4 worm cellular contexts compared by ENCODE assay signal in the genomic region with DNA sequence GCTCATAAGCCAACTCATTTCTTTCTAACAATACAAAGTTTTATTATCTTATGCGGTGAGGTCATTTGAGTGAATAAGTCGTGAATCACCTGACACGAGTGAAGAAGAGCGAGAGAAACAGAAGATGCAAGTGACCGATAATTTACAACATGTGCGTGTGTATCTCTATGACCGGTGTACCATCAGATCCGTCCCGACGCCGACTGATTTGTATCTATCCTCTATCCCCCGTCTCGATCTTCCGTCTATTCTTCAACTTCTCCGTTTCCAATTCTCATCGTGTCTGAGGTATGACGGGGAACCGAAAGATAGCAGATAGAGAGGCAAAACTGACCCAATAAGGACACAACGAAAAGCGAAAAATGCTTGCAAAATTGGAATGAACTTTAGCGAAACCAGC.
TF ChIP-seq lines count a peak whose summit lies in the region.

A gene (plus strand): TSS at position 162 of the 400 bp plus-strand sequence.

TF ChIP-seq in whole organism, L1 larva, 84 proteins besides CTCF, POLR2A, EP300 and RAD21 (continued from another document):
- TF ChIP-seq blmp-1 (tag; optimal IDR thresholded peaks at IDR 0.05; lab: Kevin White, UChicago), result peak; percentile 88
- TF ChIP-seq swsn-7 (tag; optimal IDR thresholded peaks at IDR 0.05; lab: Kevin White, UChicago), result peak; percentile 16
- no peak for TF ChIP-seq tbx-2 (tag; optimal IDR thresholded peaks at IDR 0.05; lab: Kevin White, UChicago)
- TF ChIP-seq C16A3.4 (tag; optimal IDR thresholded peaks at IDR 0.05; lab: Kevin White, UChicago), result peak; percentile 8

TF ChIP-seq in whole organism, L2 larva, 48 proteins besides CTCF, POLR2A, EP300 and RAD21 (continued from another document):
- TF ChIP-seq R02D3.7 (tag; optimal IDR thresholded peaks at IDR 0.05; lab: Kevin White, UChicago), result no peak
- TF ChIP-seq nhr-237 (tag; optimal IDR thresholded peaks at IDR 0.05; lab: Kevin White, UChicago), result no peak
- TF ChIP-seq mbf-1 (tag; optimal IDR thresholded peaks at IDR 0.05; lab: Kevin White, UChicago), result no peak
- TF ChIP-seq sem-4 (tag; optimal IDR thresholded peaks at IDR 0.05; lab: Kevin White, UChicago), result peak; percentile 62
- TF ChIP-seq sma-9 (GFP tag; optimal IDR thresholded peaks at IDR 0.05; lab: Kevin White, UChicago), result peak; percentile 73
- no peak for TF ChIP-seq sma-9 (tag; optimal IDR thresholded peaks at IDR 0.05; lab: Kevin White, UChicago)
- no peak for TF ChIP-seq lin-11 (tag; optimal IDR thresholded peaks at IDR 0.05; lab: Kevin White, UChicago)
- peak; percentile 84 for TF ChIP-seq nhr-25 (tag; optimal IDR thresholded peaks at IDR 0.05; lab: Kevin White, UChicago)
- no peak for TF ChIP-seq mab-5 (tag; optimal IDR thresholded peaks at IDR 0.05; lab: Kevin White, UChicago)
- TF ChIP-seq sma-3 (GFP tag; optimal IDR thresholded peaks at IDR 0.05; lab: Kevin White, UChicago), result peak; percentile 35
- no peak for TF ChIP-seq nhr-77 (tag; optimal IDR thresholded peaks at IDR 0.05; lab: Kevin White, UChicago)

TF ChIP-seq in whole organism, L3 larva, 47 proteins besides CTCF, POLR2A, EP300 and RAD21 (continued from another document):
- no peak for TF ChIP-seq ztf-11 (tag; optimal IDR thresholded peaks at IDR 0.05; lab: Kevin White, UChicago)
- peak; percentile 97 for TF ChIP-seq elt-1 (tag; optimal IDR thresholded peaks at IDR 0.05; lab: Kevin White, UChicago)
- no peak for TF ChIP-seq mdl-1 (tag; optimal IDR thresholded peaks at IDR 0.05; lab: Kevin White, UChicago)
- no peak for TF ChIP-seq aly-2 (tag; optimal IDR thresholded peaks at IDR 0.05; lab: Kevin White, UChicago)
- no peak for TF ChIP-seq R02D3.7 (tag; optimal IDR thresholded peaks at IDR 0.05; lab: Kevin White, UChicago)
TF ChIP-seq in whole organism, L3 larva: peak in this region for 9.

TF ChIP-seq in whole organism, L4 larva, 104 proteins besides CTCF, POLR2A, EP300 and RAD21 (continued from another document):
- TF ChIP-seq nhr-42 (GFP tag; IDR thresholded peaks at IDR 0.05; lab: Robert Waterston, UW) (no peak), spr-1 (tag; optimal IDR thresholded peaks at IDR 0.05; lab: Kevin White, UChicago) (no peak), mep-1 (tag; optimal IDR thresholded peaks at IDR 0.05; lab: Kevin White, UChicago) (no peak), unc-39 (tag; optimal IDR thresholded peaks at IDR 0.05; lab: Kevin White, UChicago) (no peak), madf-9 (GFP tag; conservative IDR thresholded peaks at IDR 0.05; lab: Robert Waterston, UW) (no peak), daf-12 (tag; optimal IDR thresholded peaks at IDR 0.05; lab: Kevin White, UChicago) (no peak), nhr-41 (GFP tag; IDR thresholded peaks at IDR 0.05; lab: Robert Waterston, UW) (no peak), ceh-44 (GFP tag; IDR thresholded peaks at IDR 0.05; lab: Robert Waterston, UW) (no peak), unc-62 (GFP tag; optimal IDR thresholded peaks at IDR 0.05 in 1 of 2; lab: Kevin White, UChicago) (peak in 1 of 2 experiments; percentile 99), unc-62 (tag; optimal IDR thresholded peaks at IDR 0.05; lab: Kevin White, UChicago) (no peak), ceh-28 (tag; optimal IDR thresholded peaks at IDR 0.05; lab: Kevin White, UChicago) (no peak), snpc-1.2 (GFP tag; IDR thresholded peaks at IDR 0.05; lab: Robert Waterston, UW) (no peak), aha-1 (tag; lab: Kevin White, UChicago) (peak; percentile 5), hif-1 (tag; optimal IDR thresholded peaks at IDR 0.05; lab: Kevin White, UChicago) (no peak), dve-1 (tag; optimal IDR thresholded peaks at IDR 0.05; lab: Kevin White, UChicago; ENCODE audit: insufficient read depth) (peak; percentile 14), zfp-2 (tag; optimal IDR thresholded peaks at IDR 0.05; lab: Kevin White, UChicago) (no peak), F49E8.2 (tag; optimal IDR thresholded peaks at IDR 0.05; lab: Kevin White, UChicago; ENCODE audit: borderline replicate concordance) (no peak), ztf-11 (tag; optimal IDR thresholded peaks at IDR 0.05; lab: Kevin White, UChicago) (no peak), ceh-82 (tag; optimal IDR thresholded peaks at IDR 0.05; lab: Kevin White, UChicago) (no peak), nhr-48 (tag; optimal IDR thresholded peaks at IDR 0.05; lab: Kevin White, UChicago) (no peak), dmd-9 (GFP tag; IDR thresholded peaks at IDR 0.05; lab: Robert Waterston, UW) (no peak), daf-16 (GFP tag; optimal IDR thresholded peaks at IDR 0.05; lab: Kevin White, UChicago) (no peak), daf-16 (tag; optimal IDR thresholded peaks at IDR 0.05; lab: Kevin White, UChicago) (no peak), egl-27 (tag; optimal IDR thresholded peaks at IDR 0.05; lab: Kevin White, UChicago) (no peak), daf-8 (GFP tag; IDR thresholded peaks at IDR 0.05; lab: Robert Waterston, UW) (no peak), nhr-10 (tag; optimal IDR thresholded peaks at IDR 0.05; lab: Kevin White, UChicago) (no peak), rbr-2 (tag; optimal IDR thresholded peaks at IDR 0.05; lab: Kevin White, UChicago) (no peak), skn-1 (tag; optimal IDR thresholded peaks at IDR 0.05; lab: Kevin White, UChicago) (no peak), spr-3 (GFP tag; optimal IDR thresholded peaks at IDR 0.05; lab: Kevin White, UChicago) (no peak), set-16 (GFP tag; IDR thresholded peaks at IDR 0.05; lab: Robert Waterston, UW) (no peak), mxl-3 (GFP tag; optimal IDR thresholded peaks at IDR 0.05; lab: Kevin White, UChicago) (peak; percentile 79), ctbp-1 (GFP tag; IDR thresholded peaks at IDR 0.05; lab: Robert Waterston, UW) (no peak), saeg-2 (GFP tag; IDR thresholded peaks at IDR 0.05; lab: Robert Waterston, UW) (no peak), mdt-29 (GFP tag; IDR thresholded peaks at IDR 0.05; lab: Robert Waterston, UW) (no peak), F10B5.3 (tag; optimal IDR thresholded peaks at IDR 0.05; lab: Kevin White, UChicago) (peak; percentile 8), ceh-32 (tag; optimal IDR thresholded peaks at IDR 0.05; lab: Kevin White, UChicago; ENCODE audit: poor library complexity) (no peak), nhr-6 (tag; optimal IDR thresholded peaks at IDR 0.05; lab: Kevin White, UChicago) (no peak), F37D6.2 (tag; optimal IDR thresholded peaks at IDR 0.05; lab: Kevin White, UChicago) (no peak), hmg-1.1 (GFP tag; IDR thresholded peaks at IDR 0.05; lab: Robert Waterston, UW) (no peak), attf-4 (tag; optimal IDR thresholded peaks at IDR 0.05; lab: Kevin White, UChicago) (no peak), arid-1 (GFP tag; conservative IDR thresholded peaks at IDR 0.05; lab: Robert Waterston, UW) (0 out of 2 replicates have a peak, but pooled peaks have one; percentile 19), ZK337.2 (GFP tag; IDR thresholded peaks at IDR 0.05; lab: Robert Waterston, UW) (no peak), tag-97 (GFP tag; IDR thresholded peaks at IDR 0.05; lab: Robert Waterston, UW) (no peak), zfp-3 (GFP tag; conservative IDR thresholded peaks at IDR 0.05; lab: Robert Waterston, UW) (no peak), ztf-7 (tag; optimal IDR thresholded peaks at IDR 0.05; lab: Kevin White, UChicago) (no peak), nhr-237 (tag; optimal IDR thresholded peaks at IDR 0.05; lab: Kevin White, UChicago) (no peak), nhr-25 (tag; optimal IDR thresholded peaks at IDR 0.05; lab: Kevin White, UChicago; ENCODE audit: borderline replicate concordance, insufficient read depth) (no peak), dmd-6 (GFP tag; IDR thresholded peaks at IDR 0.05; lab: Robert Waterston, UW) (peak; percentile 31; the same call in 1 of the 2 replicates), madf-5 (GFP tag; IDR thresholded peaks at IDR 0.05; lab: Robert Waterston, UW) (no peak), nhr-76 (tag; optimal IDR thresholded peaks at IDR 0.05; lab: Kevin White, UChicago) (no peak), daf-19 (GFP tag; conservative IDR thresholded peaks at IDR 0.05; lab: Robert Waterston, UW) (no peak), unc-130 (GFP tag; optimal IDR thresholded peaks at IDR 0.05; lab: Kevin White, UChicago) (no peak), lsy-2 (tag; optimal IDR thresholded peaks at IDR 0.05; lab: Kevin White, UChicago) (no peak), pqm-1 (tag; optimal IDR thresholded peaks at IDR 0.05; lab: Kevin White, UChicago) (no peak), F44E2.7 (GFP tag; IDR thresholded peaks at IDR 0.05; lab: Robert Waterston, UW) (no peak), T20F7.1 (GFP tag; optimal IDR thresholded peaks at IDR 0.05; lab: Kevin White, UChicago) (no peak), R02D3.7 (tag; optimal IDR thresholded peaks at IDR 0.05; lab: Kevin White, UChicago) (no peak), nhr-77 (tag; optimal IDR thresholded peaks at IDR 0.05; lab: Kevin White, UChicago) (no peak), zag-1 (tag; optimal IDR thresholded peaks at IDR 0.05; lab: Kevin White, UChicago) (no peak), lin-15B (tag; optimal IDR thresholded peaks at IDR 0.05; lab: Kevin White, UChicago) (no peak), snpc-4 (tag; optimal IDR thresholded peaks at IDR 0.05; lab: Kevin White, UChicago) (no peak), zip-2 (tag; optimal IDR thresholded peaks at IDR 0.05; lab: Kevin White, UChicago) (no peak), D1046.2 (GFP tag; IDR thresholded peaks at IDR 0.05; lab: Robert Waterston, UW) (no peak), jun-1 (tag; optimal IDR thresholded peaks at IDR 0.05; lab: Kevin White, UChicago) (no peak), lin-13 (GFP tag; optimal IDR thresholded peaks at IDR 0.05; lab: Kevin White, UChicago) (no peak)
